Fruit fly (Drosophila melanogaster): Measurements from ENCODE around the gene ppk22.

The ppk22 gene

DNA sequence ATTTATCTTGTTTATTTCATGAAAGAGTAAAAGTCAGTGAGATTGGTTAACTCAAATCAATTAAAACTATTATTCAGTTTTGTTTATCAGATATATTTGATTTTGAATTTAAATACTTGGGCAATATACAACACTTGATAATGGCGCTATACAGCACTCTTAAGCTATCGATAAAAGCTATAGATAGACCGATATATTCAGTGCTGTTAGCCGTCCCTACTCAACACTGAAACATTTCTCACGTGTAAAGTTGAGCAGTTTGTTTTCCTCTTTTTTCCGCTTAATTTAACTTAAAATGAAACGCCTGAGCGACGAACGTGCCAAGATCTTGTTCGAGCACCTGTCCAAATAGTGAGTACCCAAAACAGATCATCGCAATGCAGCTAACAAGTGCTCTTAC, 9.2 kb downstream of the ppk22 start, which contains the start of gene CG7006 (continued):
- TF ChIP-seq so (GFP tag; IDR thresholded peaks at IDR 0.05) (no peak), Hr51 (GFP tag; optimal IDR thresholded peaks at IDR 0.05) (peak in 1 of 2 experiments; percentile 73), wdn (GFP tag; IDR thresholded peaks at IDR 0.05) (peak; percentile 58), sc (optimal IDR thresholded peaks at IDR 0.05) (no peak), sc (GFP tag; optimal IDR thresholded peaks at IDR 0.05) (no peak), Lpt (GFP tag; optimal IDR thresholded peaks at IDR 0.05) (no peak), tio (GFP tag; optimal IDR thresholded peaks at IDR 0.05) (no peak), tin (GFP tag; optimal IDR thresholded peaks at IDR 0.05) (peak; percentile 71), CG9876 (GFP tag; optimal IDR thresholded peaks at IDR 0.05) (peak; percentile 70), Blimp-1 (GFP tag; optimal IDR thresholded peaks at IDR 0.05) (no peak), gsb-n (tag; optimal IDR thresholded peaks at IDR 0.05) (no peak), seq (GFP tag; IDR thresholded peaks at IDR 0.05) (no peak), CG16779 (GFP tag; IDR thresholded peaks at IDR 0.05) (peak; percentile 85), CG17912 (GFP tag; optimal IDR thresholded peaks at IDR 0.05) (no peak), chm (GFP tag; IDR thresholded peaks at IDR 0.05) (peak; percentile 54; the same call in 1 of the 2 replicates), CG17385 (GFP tag; optimal IDR thresholded peaks at IDR 0.05) (peak; percentile 63), BtbVII (GFP tag; optimal IDR thresholded peaks at IDR 0.05) (no peak), Dll (GFP tag; IDR thresholded peaks at IDR 0.05; ENCODE audit: partially characterized antibody) (peak; percentile 80), Trl (optimal IDR thresholded peaks at IDR 0.05) (no peak), Trl (GFP tag; optimal IDR thresholded peaks at IDR 0.05) (peak; percentile 82), ttk (GFP tag; IDR thresholded peaks at IDR 0.05) (peak; percentile 52), CG10654 (GFP tag; optimal IDR thresholded peaks at IDR 0.05) (peak; percentile 76), dm (GFP tag; optimal IDR thresholded peaks at IDR 0.05) (peak; percentile 94), CG33213 (GFP tag; optimal IDR thresholded peaks at IDR 0.05) (peak; percentile 77), pita (GFP tag; optimal IDR thresholded peaks at IDR 0.05) (no peak), Tbp (GFP tag; optimal IDR thresholded peaks at IDR 0.05) (no peak), CG1529 (GFP tag; optimal IDR thresholded peaks at IDR 0.05) (no peak), Hr3 (GFP tag; optimal IDR thresholded peaks at IDR 0.05) (peak; percentile 62), CG17361 (GFP tag; IDR thresholded peaks at IDR 0.05) (peak; percentile 60; the same call in 2 of the 3 replicates), stwl (tag; optimal IDR thresholded peaks at IDR 0.05) (peak; percentile 95), CG8924 (tag; optimal IDR thresholded peaks at IDR 0.05) (no peak), CG32532 (GFP tag; IDR thresholded peaks at IDR 0.05) (peak; percentile 70; the same call in 1 of the 2 replicates), crp (GFP tag; optimal IDR thresholded peaks at IDR 0.05) (peak in 1 of 2 experiments; percentile 41), chif (GFP tag; optimal IDR thresholded peaks at IDR 0.05) (peak; percentile 70 to 72), Ravus (GFP tag; IDR thresholded peaks at IDR 0.05) (no peak), CG11696 (GFP tag; IDR thresholded peaks at IDR 0.05) (no peak), sr (GFP tag; IDR thresholded peaks at IDR 0.05) (no peak), vnd (GFP tag; IDR thresholded peaks at IDR 0.05; ENCODE audit: partially characterized antibody) (peak; percentile 55; the same call in 2 of the 3 replicates), Hsf (GFP tag; optimal IDR thresholded peaks at IDR 0.05) (peak; percentile 74), nmo (GFP tag; optimal IDR thresholded peaks at IDR 0.05) (peak; percentile 59), Opbp (GFP tag; IDR thresholded peaks at IDR 0.05; ENCODE audit: partially characterized antibody) (peak; percentile 87), Med (GFP tag) (peak; percentile 96), CG2202 (tag; optimal IDR thresholded peaks at IDR 0.05) (no peak), CG34224 (GFP tag; IDR thresholded peaks at IDR 0.05; ENCODE audit: partially characterized antibody) (peak; percentile 72), schlank (tag; optimal IDR thresholded peaks at IDR 0.05) (peak; percentile 37), CG10209 (GFP tag; optimal IDR thresholded peaks at IDR 0.05) (peak; percentile 71), CG15601 (tag; optimal IDR thresholded peaks at IDR 0.05) (no peak), CG3163 (GFP tag; optimal IDR thresholded peaks at IDR 0.05) (peak; percentile 59), gsb (GFP tag; IDR thresholded peaks at IDR 0.05) (no peak; the same call in 1 of the 2 replicates), CG15479 (GFP tag; optimal IDR thresholded peaks at IDR 0.05) (no peak), Six4 (GFP tag; optimal IDR thresholded peaks at IDR 0.05) (peak; percentile 35), CG34422 (GFP tag; IDR thresholded peaks at IDR 0.05) (peak; percentile 49)
